Fruit fly (Drosophila melanogaster): ENCODE data around the gene Oseg4.

Oseg4 gene

DNA sequence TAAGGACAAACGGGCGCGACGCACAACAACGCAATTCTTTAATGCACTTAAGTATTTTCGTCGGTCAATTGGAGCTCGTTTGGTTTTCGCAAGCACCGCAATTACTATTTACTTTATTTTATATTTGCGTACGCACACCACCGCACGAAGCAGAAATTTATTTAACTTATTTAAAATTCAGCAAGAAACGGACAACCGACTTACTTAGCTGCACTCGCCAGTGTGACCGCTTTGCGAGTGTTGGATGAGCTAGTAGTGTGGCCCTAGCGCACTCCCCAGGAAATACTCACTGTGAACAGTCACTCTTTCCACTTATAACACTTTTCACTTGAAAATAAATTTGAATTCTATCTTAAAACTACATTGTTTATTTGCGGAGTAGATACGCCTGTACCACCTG lies 4.7 kb downstream of the Oseg4 start, which contains the start of gene drpr (continued):
- no peak for TF ChIP-seq lilli (GFP tag; optimal IDR thresholded peaks at IDR 0.05)
- TF ChIP-seq Rfx (GFP tag; IDR thresholded peaks at IDR 0.05), result peak; percentile 10; the same call in 1 of the 2 replicates
- peak; percentile 9 for TF ChIP-seq kah (GFP tag; optimal IDR thresholded peaks at IDR 0.05)
- TF ChIP-seq ato (GFP tag; IDR thresholded peaks at IDR 0.05; ENCODE audit: partially characterized antibody), result no peak; the same call in 1 of the 2 replicates
- no peak for TF ChIP-seq CG7271 (tag; optimal IDR thresholded peaks at IDR 0.05)
- TF ChIP-seq CG6689 (GFP tag; IDR thresholded peaks at IDR 0.05), result no peak
- TF ChIP-seq CG11093 (GFP tag; IDR thresholded peaks at IDR 0.05), result no peak
- TF ChIP-seq vnd (GFP tag; IDR thresholded peaks at IDR 0.05; ENCODE audit: partially characterized antibody), result no peak
- no peak for TF ChIP-seq fd96Cb (tag; optimal IDR thresholded peaks at IDR 0.05)
- TF ChIP-seq Xrp1 (GFP tag; IDR thresholded peaks at IDR 0.05), result no peak
- no peak for TF ChIP-seq fru (optimal IDR thresholded peaks at IDR 0.05)
- peak; percentile 71 for TF ChIP-seq CG34422 (GFP tag; IDR thresholded peaks at IDR 0.05)
- no peak for TF ChIP-seq CG16863 (GFP tag; optimal IDR thresholded peaks at IDR 0.05)
- no peak for TF ChIP-seq twi (tag; optimal IDR thresholded peaks at IDR 0.05)
- peak; percentile 23 for TF ChIP-seq zf30C (GFP tag; optimal IDR thresholded peaks at IDR 0.05)
- peak; percentile 68 for TF ChIP-seq Ets97D (GFP tag; optimal IDR thresholded peaks at IDR 0.05)
- peak; percentile 86 for TF ChIP-seq MBD-R2 (GFP tag; IDR thresholded peaks at IDR 0.05)
- TF ChIP-seq CG2712 (tag; optimal IDR thresholded peaks at IDR 0.05), result peak; percentile 46
- TF ChIP-seq BtbVII (GFP tag; optimal IDR thresholded peaks at IDR 0.05), result peak; percentile 43
- TF ChIP-seq salm (tag; optimal IDR thresholded peaks at IDR 0.05), result no peak
- TF ChIP-seq cad (GFP tag; optimal IDR thresholded peaks at IDR 0.05), result no peak

dm6 chr3L:1730160-1730595 lies 5.4 kb downstream of the Oseg4 start:
- TF ChIP-seq h (optimal IDR thresholded peaks at IDR 0.05) (no peak), chinmo (GFP tag; IDR thresholded peaks at IDR 0.05; ENCODE audit: partially characterized antibody) (peak; percentile 70; the same call in 1 of the 4 replicates), CG11398 (GFP tag; optimal IDR thresholded peaks at IDR 0.05) (no peak), CG5953 (GFP tag; IDR thresholded peaks at IDR 0.05) (0 out of 2 replicates have a peak, but pooled peaks have one; percentile 12), z (GFP tag; IDR thresholded peaks at IDR 0.05) (peak; percentile 82), CG9876 (GFP tag; optimal IDR thresholded peaks at IDR 0.05) (no peak), CG10959 (GFP tag; IDR thresholded peaks at IDR 0.05) (no peak), CG8924 (tag; optimal IDR thresholded peaks at IDR 0.05) (no peak), CG4360 (GFP tag; IDR thresholded peaks at IDR 0.05) (peak; percentile 1; the same call in 1 of the 2 replicates), Atf3 (GFP tag; optimal IDR thresholded peaks at IDR 0.05) (no peak), Hr51 (GFP tag; optimal IDR thresholded peaks at IDR 0.05) (no peak), Kr (GFP tag; optimal IDR thresholded peaks at IDR 0.05) (no peak), Blimp-1 (GFP tag; optimal IDR thresholded peaks at IDR 0.05) (peak; percentile 43), insv (GFP tag; optimal IDR thresholded peaks at IDR 0.05) (no peak), cg (GFP tag; optimal IDR thresholded peaks at IDR 0.05) (peak; percentile 48), gcm (GFP tag; optimal IDR thresholded peaks at IDR 0.05) (peak; percentile 8), CG10267 (tag; optimal IDR thresholded peaks at IDR 0.05) (no peak), sd (tag; optimal IDR thresholded peaks at IDR 0.05) (peak; percentile 15), fd64A (GFP tag; optimal IDR thresholded peaks at IDR 0.05) (no peak), dan (GFP tag; IDR thresholded peaks at IDR 0.05) (no peak)
